Fruit fly (Drosophila melanogaster) whole organism, prepupa: ENCODE results near the gene CG45067.

Experiments used
- Blimp-1 ChIP-seq: fragments of 200-800 bp; sonication (Bioruptor generic); optimal IDR thresholded peaks from 3 replicates; lab custom pipeline; 2017; ENCODE audit warnings: missing biosample characterization, missing genetic modification characterization, mild to moderate bottlenecking, moderate library complexity, missing genetic modification reagents
- CG10631 ChIP-seq: fragments of 200-800 bp; sonication (Bioruptor generic); optimal IDR thresholded peaks from 2 replicates; lab custom pipeline; 2016; ENCODE audit warnings: missing biosample characterization, missing genetic modification characterization
- CG10669 ChIP-seq: fragments of 200-800 bp; sonication (Bioruptor generic); optimal IDR thresholded peaks from 3 replicates; lab custom pipeline; 2018; ENCODE audit warnings: missing biosample characterization, mild to moderate bottlenecking, missing genetic modification characterization, moderate library complexity
- CG11294 ChIP-seq: fragments of 200-800 bp; sonication (Bioruptor generic); IDR thresholded peaks from 2 replicates; pipeline ENCODE4 v1.3.6; 2022; ENCODE audit warnings: missing biosample characterization, missing genetic modification characterization
- CG11762 ChIP-seq: fragments of 200-800 bp; sonication (Bioruptor generic); optimal IDR thresholded peaks from 3 replicates; lab custom pipeline; 2016; ENCODE audit warnings: missing biosample characterization, missing genetic modification characterization; ENCODE audit not compliant: insufficient read depth
- CG11902 ChIP-seq: fragments of 200-800 bp; sonication (Bioruptor generic); optimal IDR thresholded peaks from 3 replicates; lab custom pipeline; 2016; ENCODE audit warnings: missing biosample characterization, missing genetic modification characterization
- CG15336 ChIP-seq: fragments of 200-800 bp; sonication (Bioruptor generic); IDR thresholded peaks from 2 replicates; pipeline ENCODE4 v1.3.6; 2022; ENCODE audit warnings: missing biosample characterization, missing genetic modification characterization
- CG1621 ChIP-seq: fragments of 200-800 bp; sonication (Bioruptor generic); optimal IDR thresholded peaks from 3 replicates; lab custom pipeline; 2018; ENCODE audit warnings: missing biosample characterization, mild to moderate bottlenecking, missing genetic modification characterization
- CG16779 ChIP-seq: fragments of 200-800 bp; sonication (Bioruptor generic); optimal IDR thresholded peaks from 3 replicates; lab custom pipeline; 2017; ENCODE audit warnings: missing biosample characterization, mild to moderate bottlenecking, missing genetic modification characterization
- CG3032 ChIP-seq: fragments of 200-800 bp; optimal IDR thresholded peaks from 2 replicates; lab custom pipeline; 2019; ENCODE audit warnings: missing biosample characterization, mild to moderate bottlenecking, missing genetic modification characterization, moderate library complexity
- CG31627 ChIP-seq: fragments of 200-800 bp; sonication (Bioruptor generic); optimal IDR thresholded peaks from 3 replicates; lab custom pipeline; 2016; ENCODE audit warnings: missing biosample characterization, missing genetic modification characterization
- CG32006 ChIP-seq: fragments of 200-800 bp; sonication (Bioruptor generic); optimal IDR thresholded peaks from 3 replicates; lab custom pipeline; 2017; ENCODE audit warnings: missing biosample characterization, mild to moderate bottlenecking, missing genetic modification characterization
- CG4318 ChIP-seq: fragments of 200-800 bp; sonication (Bioruptor generic); optimal IDR thresholded peaks from 3 replicates; lab custom pipeline; 2017; ENCODE audit warnings: missing biosample characterization, mild to moderate bottlenecking, missing genetic modification characterization
- CG6163 ChIP-seq: fragments of 200-800 bp; sonication (Bioruptor generic); IDR thresholded peaks from 3 replicates; pipeline ENCODE4 v1.3.6; 2022; ENCODE audit warnings: missing biosample characterization, missing genetic modification characterization
- CG6792 ChIP-seq: fragments of 200-800 bp; sonication (Bioruptor generic); optimal IDR thresholded peaks from 3 replicates; lab custom pipeline; 2016; ENCODE audit warnings: missing biosample characterization, missing genetic modification characterization
- CG6808 ChIP-seq: fragments of 200-800 bp; sonication (Bioruptor generic); optimal IDR thresholded peaks from 3 replicates; lab custom pipeline; 2017; ENCODE audit warnings: missing biosample characterization, missing genetic modification characterization, mild to moderate bottlenecking, moderate library complexity, missing genetic modification reagents
- CG6854 ChIP-seq: fragments of 200-800 bp; sonication (Bioruptor generic); optimal IDR thresholded peaks from 2 replicates; lab custom pipeline; 2017; ENCODE audit warnings: missing biosample characterization, mild to moderate bottlenecking, missing genetic modification characterization
- CG7368 ChIP-seq: fragments of 200-800 bp; sonication (Bioruptor generic); optimal IDR thresholded peaks from 3 replicates; lab custom pipeline; 2016; ENCODE audit warnings: missing biosample characterization, missing genetic modification characterization
- CG9139 ChIP-seq: fragments of 200-800 bp; sonication (Bioruptor generic); optimal IDR thresholded peaks from 3 replicates; lab custom pipeline; 2017; ENCODE audit warnings: missing biosample characterization, mild to moderate bottlenecking, missing genetic modification characterization
- Eip75B ChIP-seq: fragments of 200-800 bp; sonication (Bioruptor generic); optimal IDR thresholded peaks from 3 replicates; lab custom pipeline; 2016; ENCODE audit warnings: missing biosample characterization, missing genetic modification characterization
- Eip78C ChIP-seq: fragments of 200-800 bp; sonication (Bioruptor generic); peaks from one replicate; lab custom pipeline; 2016; ENCODE audit warnings: missing biosample characterization, missing genetic modification characterization
- Ets96B ChIP-seq: fragments of 200-800 bp; optimal IDR thresholded peaks from 2 replicates; lab custom pipeline; 2019; ENCODE audit warnings: missing biosample characterization, mild to moderate bottlenecking, missing genetic modification characterization, moderate library complexity
- Gug ChIP-seq: fragments of 200-800 bp; sonication (Bioruptor generic); IDR thresholded peaks from 2 replicates; pipeline ENCODE4 v1.3.6; 2022; ENCODE audit warnings: missing biosample characterization, missing genetic modification characterization
- Hr38 ChIP-seq: sonication (Bioruptor generic); optimal IDR thresholded peaks from 2 replicates; lab custom pipeline; 2016; ENCODE audit warnings: missing biosample characterization, missing genetic modification characterization
- Hr39 ChIP-seq: fragments of 200-800 bp; sonication (Bioruptor generic); optimal IDR thresholded peaks from 2 replicates; lab custom pipeline; 2016; ENCODE audit warnings: missing biosample characterization, missing genetic modification characterization
- Lpt ChIP-seq: fragments of 200-800 bp; sonication (Bioruptor generic); optimal IDR thresholded peaks from 3 replicates; lab custom pipeline; 2016; ENCODE audit warnings: missing biosample characterization, missing genetic modification characterization
- OdsH ChIP-seq: fragments of 200-800 bp; sonication (Bioruptor generic); optimal IDR thresholded peaks from 3 replicates; lab custom pipeline; 2016; ENCODE audit warnings: missing biosample characterization, missing genetic modification characterization
- Smox ChIP-seq: fragments of 200-800 bp; sonication (Bioruptor generic); optimal IDR thresholded peaks from 3 replicates; lab custom pipeline; 2016; ENCODE audit warnings: missing biosample characterization, missing genetic modification characterization
- Sox14 ChIP-seq: fragments of 200-800 bp; sonication (Bioruptor generic); optimal IDR thresholded peaks from 3 replicates; lab custom pipeline; 2016; ENCODE audit warnings: missing biosample characterization, missing genetic modification characterization
- Sox15 ChIP-seq: fragments of 200-800 bp; sonication (Bioruptor generic); optimal IDR thresholded peaks from 3 replicates; lab custom pipeline; 2016; ENCODE audit warnings: missing biosample characterization, missing genetic modification characterization
- acj6 ChIP-seq: fragments of 200-800 bp; sonication (Bioruptor generic); optimal IDR thresholded peaks from 3 replicates; lab custom pipeline; 2016; ENCODE audit warnings: missing biosample characterization, missing genetic modification characterization
- dac ChIP-seq: fragments of 200-800 bp; sonication (Bioruptor generic); optimal IDR thresholded peaks from 2 replicates; lab custom pipeline; 2017; ENCODE audit warnings: missing biosample characterization, mild to moderate bottlenecking, missing genetic modification characterization
- eg ChIP-seq: fragments of 200-800 bp; sonication (Bioruptor generic); IDR thresholded peaks from 3 replicates; pipeline ENCODE4 v1.3.6; 2022; ENCODE audit warnings: missing biosample characterization, missing genetic modification characterization
- esn ChIP-seq: fragments of 200-800 bp; sonication (Bioruptor generic); optimal IDR thresholded peaks from 2 replicates; lab custom pipeline; 2016; ENCODE audit warnings: missing biosample characterization, mild to moderate bottlenecking, missing genetic modification characterization, moderate library complexity
- fd59A ChIP-seq: fragments of 200-800 bp; sonication (Bioruptor generic); optimal IDR thresholded peaks from 2 replicates; lab custom pipeline; 2017; ENCODE audit warnings: missing biosample characterization, mild to moderate bottlenecking, missing genetic modification characterization, missing genetic modification reagents
- fd85E ChIP-seq: fragments of 200-800 bp; sonication (Bioruptor generic); optimal IDR thresholded peaks from 3 replicates; lab custom pipeline; 2016; ENCODE audit warnings: missing biosample characterization, missing genetic modification characterization
- lz ChIP-seq: fragments of 200-800 bp; sonication (Bioruptor generic); optimal IDR thresholded peaks from 3 replicates; lab custom pipeline; 2016; ENCODE audit warnings: missing biosample characterization, missing genetic modification characterization
- net ChIP-seq: fragments of 200-800 bp; sonication (Bioruptor generic); optimal IDR thresholded peaks from 3 replicates; lab custom pipeline; 2016; ENCODE audit warnings: missing biosample characterization, missing genetic modification characterization
- pdm3 ChIP-seq: fragments of 200-800 bp; sonication (Bioruptor generic); optimal IDR thresholded peaks from 3 replicates; lab custom pipeline; 2016; ENCODE audit warnings: missing biosample characterization, missing genetic modification characterization
- salr ChIP-seq, 2 experiments: fragments of 200-800 bp; sonication (Bioruptor generic); optimal IDR thresholded peaks; 3 replicates each; lab custom pipeline; 2016 to 2018; ENCODE audit warnings: missing biosample characterization in 2 of 2, missing genetic modification characterization in 2 of 2, mild to moderate bottlenecking in 1 of 2
- spab ChIP-seq: fragments of 200-800 bp; sonication (Bioruptor generic); optimal IDR thresholded peaks from 2 replicates; lab custom pipeline; 2017; ENCODE audit warnings: missing biosample characterization, mild to moderate bottlenecking, missing genetic modification characterization, missing genetic modification reagents
- ss ChIP-seq, 2 experiments: fragments of 200-800 bp; sonication (Bioruptor generic); optimal IDR thresholded peaks; 2 replicates in 1 of 2; 3 replicates in 1 of 2; lab custom pipeline; 2017 to 2018; ENCODE audit warnings: mild to moderate bottlenecking in 2 of 2, missing biosample characterization in 2 of 2, missing genetic modification characterization in 2 of 2, moderate library complexity in 1 of 2
- svp ChIP-seq: fragments of 200-800 bp; sonication (Bioruptor generic); peaks from one replicate; lab custom pipeline; 2016; ENCODE audit warnings: missing biosample characterization, missing genetic modification characterization
- topi ChIP-seq: fragments of 200-800 bp; sonication (Bioruptor generic); optimal IDR thresholded peaks from 3 replicates; lab custom pipeline; 2016; ENCODE audit warnings: missing biosample characterization, missing genetic modification characterization
- vri ChIP-seq: fragments of 200-800 bp; sonication (Bioruptor generic); optimal IDR thresholded peaks from 3 replicates; lab custom pipeline; 2016; ENCODE audit warnings: missing biosample characterization, mild to moderate bottlenecking, missing genetic modification characterization

The CG45067 gene

dm6 chr3L:3073460-3073859, 40.8 kb downstream of the CG45067 start (continued):
- TF ChIP-seq vri (GFP tag; lab: Kevin White, UChicago) (no peak), CG32006 (GFP tag; lab: Kevin White, UChicago) (peak; percentile 26), Sox14 (GFP tag; lab: Kevin White, UChicago) (peak; percentile 41), Eip78C (peak; percentile 87), net (GFP tag; lab: Kevin White, UChicago) (peak; percentile 14), CG6792 (GFP tag; lab: Kevin White, UChicago) (peak; percentile 20), spab (GFP tag; lab: Kevin White, UChicago) (peak; percentile 63), Sox15 (peak; percentile 40), Blimp-1 (GFP tag; lab: Kevin White, UChicago) (no peak), acj6 (GFP tag; lab: Kevin White, UChicago) (peak; percentile 51), Eip75B (GFP tag; lab: Kevin White, UChicago) (peak; percentile 37), CG6808 (GFP tag; lab: Kevin White, UChicago) (peak; percentile 36), CG31627 (GFP tag; lab: Kevin White, UChicago) (peak; percentile 34), CG11902 (GFP tag; lab: Kevin White, UChicago) (peak; percentile 43), ss (GFP tag; optimal IDR thresholded peaks at IDR 0.05; lab: Kevin White, UChicago) (peak in 1 of 2 experiments; percentile 59), pdm3 (peak; percentile 55), Ets96B (peak; percentile 66), CG10669 (GFP tag; lab: Kevin White, UChicago) (peak; percentile 32), CG10631 (GFP tag; lab: Kevin White, UChicago) (peak; percentile 68), CG4318 (GFP tag; lab: Kevin White, UChicago) (peak; percentile 3), esn (GFP tag; lab: Kevin White, UChicago) (peak; percentile 56), CG11762 (GFP tag; lab: Kevin White, UChicago) (peak; percentile 30)

DNA sequence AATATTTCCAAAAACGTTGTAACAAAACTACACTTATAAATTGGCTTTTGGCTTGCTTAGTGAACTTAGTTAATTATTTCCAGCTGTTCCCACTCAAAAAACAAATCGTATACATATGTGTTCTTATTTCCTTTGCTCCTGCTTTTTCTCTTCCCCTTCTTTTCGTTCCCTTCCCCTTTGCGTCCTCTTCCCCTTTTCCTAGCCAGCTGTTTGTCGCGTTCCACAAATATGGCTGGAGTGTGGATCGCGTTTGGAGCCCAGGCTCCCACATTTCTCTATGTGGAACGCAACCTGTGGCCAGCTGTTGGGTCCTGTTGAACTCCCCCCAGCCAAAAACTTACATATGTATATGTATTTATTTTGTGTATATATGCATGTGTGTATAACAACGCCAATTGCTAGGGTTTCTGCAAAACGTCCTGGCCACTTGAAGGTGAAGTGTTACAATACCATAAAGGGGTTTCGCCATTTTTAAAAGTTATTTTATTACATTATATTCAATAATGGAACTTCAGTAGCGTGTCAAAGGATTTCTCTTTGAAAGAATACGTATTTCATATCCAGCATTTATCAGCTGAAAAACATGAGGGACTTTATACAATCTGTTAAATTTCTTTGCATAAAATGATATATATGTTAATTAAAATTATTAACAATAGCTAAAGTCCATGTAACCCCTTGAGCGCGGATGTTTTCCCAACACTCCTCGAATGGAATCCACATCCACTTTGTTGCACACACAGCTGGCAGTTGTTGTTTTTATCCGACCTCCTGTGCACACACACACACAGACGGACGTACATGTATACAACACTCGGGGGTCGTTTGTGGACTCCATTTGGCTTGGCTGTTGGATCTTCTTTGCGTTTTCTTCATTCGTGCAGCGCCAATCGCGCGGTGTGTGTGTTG, 42.3 kb downstream of the CG45067 start:
- TF ChIP-seq fd85E (GFP tag; lab: Kevin White, UChicago) (no peak), Eip75B (GFP tag; lab: Kevin White, UChicago) (no peak), CG10669 (GFP tag; lab: Kevin White, UChicago) (peak; percentile 5), Ets96B (peak; percentile 41), Lpt (GFP tag; lab: Kevin White, UChicago) (no peak), CG6792 (GFP tag; lab: Kevin White, UChicago) (peak; percentile 18), CG11762 (GFP tag; lab: Kevin White, UChicago) (no peak), CG6854 (GFP tag; lab: Kevin White, UChicago) (peak; percentile 14), CG6163 (peak; percentile 35; the same call in 1 of the 3 replicates), OdsH (GFP tag; lab: Kevin White, UChicago) (peak; percentile 43), dac (no peak), CG16779 (tag; lab: Kevin White, UChicago) (peak; percentile 9), Gug (no peak), Hr38 (GFP tag; lab: Kevin White, UChicago) (no peak), CG9139 (no peak), eg (GFP tag; lab: Robert Waterston, UW) (no peak), Blimp-1 (GFP tag; lab: Kevin White, UChicago) (no peak), CG3032 (no peak), lz (GFP tag; lab: Kevin White, UChicago) (no peak), salr (GFP tag; optimal IDR thresholded peaks at IDR 0.05; lab: Kevin White, UChicago) (peak; percentile 8 to 18), Smox (GFP tag; lab: Kevin White, UChicago) (peak; percentile 40), ss (GFP tag; optimal IDR thresholded peaks at IDR 0.05; lab: Kevin White, UChicago) (peak in 1 of 2 experiments; percentile 25), vri (GFP tag; lab: Kevin White, UChicago) (no peak), CG11902 (GFP tag; lab: Kevin White, UChicago) (no peak), CG1621 (tag; lab: Kevin White, UChicago) (no peak), spab (GFP tag; lab: Kevin White, UChicago) (peak; percentile 7), Hr39 (no peak), CG10631 (GFP tag; lab: Kevin White, UChicago) (peak; percentile 43), CG15336 (GFP tag; lab: Robert Waterston, UW) (no peak), svp (GFP tag; lab: Kevin White, UChicago) (peak; percentile 58), topi (GFP tag; lab: Kevin White, UChicago) (no peak), CG32006 (GFP tag; lab: Kevin White, UChicago) (peak; percentile 50), CG4318 (GFP tag; lab: Kevin White, UChicago) (peak; percentile 25), CG31627 (GFP tag; lab: Kevin White, UChicago) (no peak), CG7368 (GFP tag; lab: Kevin White, UChicago) (no peak), fd59A (no peak), net (GFP tag; lab: Kevin White, UChicago) (peak; percentile 18), CG11294 (GFP tag; lab: Robert Waterston, UW) (no peak)
